Fruit fly (Drosophila melanogaster) S2 (cell line): ENCODE results near the gene CG34308.

Source experiments
- CG8478 ChIP-seq: fragments of >200 bp; optimal IDR thresholded peaks from 2 replicates; lab custom pipeline; 2018
- CTCF ChIP-seq, 2 experiments: fragments of >200 bp; optimal IDR thresholded peaks; 2 replicates each; lab custom pipeline; 2018

DNA sequence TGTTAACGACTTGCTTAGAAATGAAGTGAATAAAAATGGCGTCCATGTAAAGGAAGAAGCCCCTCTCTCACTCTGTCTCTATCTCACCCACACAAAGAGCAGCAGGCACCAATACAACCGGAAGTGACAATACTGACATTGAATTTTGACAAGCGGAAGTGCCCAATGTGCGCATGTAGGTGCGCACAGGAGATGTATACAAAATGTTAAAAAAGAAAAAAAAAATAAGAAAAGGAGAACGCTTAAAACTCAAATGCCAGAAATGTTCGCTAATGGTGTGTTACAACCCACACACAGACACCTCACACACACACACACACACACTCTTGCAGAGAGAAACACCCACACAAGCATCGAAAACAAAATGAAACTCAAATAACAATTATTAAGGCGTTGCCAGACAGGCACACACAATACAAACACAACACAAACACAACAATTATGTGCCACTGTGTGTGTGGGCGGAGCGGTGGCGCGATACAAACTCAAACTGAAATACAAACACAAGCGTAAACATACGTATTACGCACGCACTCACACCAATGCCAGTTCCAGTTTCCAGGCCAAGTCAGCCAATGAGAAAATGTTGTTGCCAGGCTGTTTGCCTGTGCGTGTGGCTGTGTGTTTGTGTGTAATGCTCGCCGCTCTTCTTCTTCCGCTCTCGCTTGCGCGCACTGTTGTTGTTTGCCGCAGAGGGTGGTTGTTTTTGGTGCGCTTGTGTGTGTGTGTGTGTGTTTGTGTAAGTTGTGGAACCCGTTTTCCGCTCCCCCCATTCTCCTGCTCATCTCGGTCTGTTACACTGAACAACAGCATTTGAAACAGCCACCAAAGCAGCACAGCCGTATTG lies 25.1 kb upstream of the CG34308 start:
- TF ChIP-seq CG8478 (lab: Kevin White, UChicago) (peak; percentile 60), CTCF (optimal IDR thresholded peaks at IDR 0.05; lab: Kevin White, UChicago) (peak in 1 of 2 experiments; percentile 9)
